Fruit fly (Drosophila melanogaster) whole organism, embryonic: ENCODE measurements around the gene CG31809.
A peak's percentile ranks its signal among the peaks of the same experiment; 100 is the strongest.

Experiments used
- B-H1 ChIP-seq: fragments of 200-800 bp; sonication (Bioruptor generic); IDR thresholded peaks from 3 replicates; pipeline ENCODE4 v1.3.6; 2022; ENCODE audit warnings: missing biosample characterization, missing genetic modification characterization
- Bteb2 ChIP-seq: fragments of 200-800 bp; sonication (Bioruptor generic); optimal IDR thresholded peaks from 2 replicates; lab custom pipeline; 2016; ENCODE audit warnings: missing biosample characterization, missing genetic modification characterization
- CG11247 ChIP-seq: fragments of 200-800 bp; sonication (Bioruptor generic); IDR thresholded peaks from 2 replicates; pipeline ENCODE4 v1.3.6; 2022; ENCODE audit warnings: missing biosample characterization, missing genetic modification characterization
- CG15073 ChIP-seq: fragments of 200-800 bp; sonication (Bioruptor generic); optimal IDR thresholded peaks from 2 replicates; lab custom pipeline; 2016; ENCODE audit warnings: missing biosample characterization, missing genetic modification characterization
- CG15696 ChIP-seq: fragments of 200-800 bp; sonication (Bioruptor generic); optimal IDR thresholded peaks from 2 replicates; lab custom pipeline; 2019; ENCODE audit warnings: missing biosample characterization, mild to moderate bottlenecking, missing genetic modification characterization, moderate library complexity
- CG16863 ChIP-seq: fragments of 200-800 bp; sonication (Bioruptor generic); optimal IDR thresholded peaks from 3 replicates; lab custom pipeline; 2016; ENCODE audit warnings: missing biosample characterization, missing genetic modification characterization
- CG17568 ChIP-seq: fragments of 200-800 bp; sonication (Bioruptor generic); optimal IDR thresholded peaks from 2 replicates; lab custom pipeline; 2018; ENCODE audit warnings: missing biosample characterization, mild to moderate bottlenecking, missing genetic modification characterization, moderate library complexity
- CG2129 ChIP-seq: fragments of 200-800 bp; sonication (Bioruptor generic); IDR thresholded peaks from 2 replicates; pipeline ENCODE4 v1.3.6; 2022; ENCODE audit warnings: missing biosample characterization, missing genetic modification characterization; ENCODE audit not compliant: partially characterized antibody
- CG33213 ChIP-seq: fragments of 200-800 bp; sonication (Bioruptor generic); optimal IDR thresholded peaks from 3 replicates; lab custom pipeline; 2016; ENCODE audit warnings: missing biosample characterization, missing genetic modification characterization
- CG3407 ChIP-seq: fragments of 200-800 bp; sonication (Bioruptor generic); optimal IDR thresholded peaks from 2 replicates; lab custom pipeline; 2018; ENCODE audit warnings: missing biosample characterization, mild to moderate bottlenecking, missing genetic modification characterization
- CG34422 ChIP-seq: fragments of 200-800 bp; sonication (Bioruptor generic); IDR thresholded peaks from 3 replicates; pipeline ENCODE4 v1.3.6; 2022; ENCODE audit warnings: missing biosample characterization, missing genetic modification characterization
- CG3838 ChIP-seq: fragments of 200-800 bp; sonication (Bioruptor generic); optimal IDR thresholded peaks from 3 replicates; lab custom pipeline; 2016; ENCODE audit warnings: missing biosample characterization, missing genetic modification characterization
- CG7271 ChIP-seq: fragments of 200-800 bp; sonication (Bioruptor generic); optimal IDR thresholded peaks from 2 replicates; lab custom pipeline; 2018; ENCODE audit warnings: missing biosample characterization, mild to moderate bottlenecking, missing genetic modification characterization, moderate library complexity
- CG9817 ChIP-seq: fragments of 200-800 bp; sonication (Bioruptor generic); optimal IDR thresholded peaks from 2 replicates; lab custom pipeline; 2018; ENCODE audit warnings: missing biosample characterization, mild to moderate bottlenecking, missing genetic modification characterization, moderate library complexity
- D19B ChIP-seq: fragments of 200-800 bp; sonication (Bioruptor generic); optimal IDR thresholded peaks from 2 replicates; lab custom pipeline; 2017; ENCODE audit warnings: missing biosample characterization, mild to moderate bottlenecking, missing genetic modification characterization
- Dad ChIP-seq: fragments of 200-800 bp; sonication (Bioruptor generic); optimal IDR thresholded peaks from 3 replicates; lab custom pipeline; 2016; ENCODE audit warnings: missing biosample characterization, missing genetic modification characterization
- Dek ChIP-seq: fragments of 200-800 bp; sonication (Bioruptor generic); optimal IDR thresholded peaks from 3 replicates; lab custom pipeline; 2019; ENCODE audit warnings: missing biosample characterization, mild to moderate bottlenecking, missing genetic modification characterization, moderate library complexity
- E2f2 ChIP-seq: fragments of 200-800 bp; sonication (Bioruptor generic); IDR thresholded peaks from 2 replicates; pipeline ENCODE4 v1.3.6; 2022; ENCODE audit warnings: missing biosample characterization, missing genetic modification characterization
- Fer1 ChIP-seq: fragments of 200-800 bp; sonication (Bioruptor generic); optimal IDR thresholded peaks from 2 replicates; lab custom pipeline; 2017; ENCODE audit warnings: missing biosample characterization, mild to moderate bottlenecking, missing genetic modification characterization
- Gug ChIP-seq: fragments of 200-800 bp; sonication (Bioruptor generic); IDR thresholded peaks from 4 replicates; pipeline ENCODE4 v1.3.6; 2022; ENCODE audit warnings: missing biosample characterization, missing genetic modification characterization
- Lhr ChIP-seq: fragments of 200-800 bp; sonication (Bioruptor generic); optimal IDR thresholded peaks from 3 replicates; lab custom pipeline; 2017; ENCODE audit warnings: mild to moderate bottlenecking, missing biosample characterization, missing genetic modification reagents, missing genetic modification characterization
- NFAT ChIP-seq: fragments of 200-800 bp; sonication (Bioruptor generic); IDR thresholded peaks from 2 replicates; pipeline ENCODE4 v1.3.6; 2022; ENCODE audit warnings: missing biosample characterization, missing genetic modification characterization
- Pdp1 ChIP-seq, 2 experiments: fragments of 200-800 bp; sonication (Bioruptor generic); optimal IDR thresholded peaks; 3 replicates each; lab custom pipeline; 2016; ENCODE audit warnings: missing biosample characterization in 2 of 2, missing genetic modification characterization in 2 of 2, mild to moderate bottlenecking in 1 of 2, moderate library complexity in 1 of 2
- Rfx ChIP-seq: fragments of 200-800 bp; sonication (Bioruptor generic); IDR thresholded peaks from 2 replicates; pipeline ENCODE4 v1.3.6; 2022; ENCODE audit warnings: missing biosample characterization, missing genetic modification characterization
- Rx ChIP-seq: fragments of 200-800 bp; sonication (Bioruptor generic); IDR thresholded peaks from 2 replicates; pipeline ENCODE4 v1.3.6; 2022; ENCODE audit warnings: missing biosample characterization, missing genetic modification characterization
- Side ChIP-seq: fragments of 200-800 bp; sonication (Bioruptor generic); optimal IDR thresholded peaks from 2 replicates; lab custom pipeline; 2016; ENCODE audit warnings: missing biosample characterization, missing genetic modification characterization
- Sry-δ ChIP-seq: fragments of 200-800 bp; sonication (Bioruptor generic); optimal IDR thresholded peaks from 2 replicates; lab custom pipeline; 2016; ENCODE audit warnings: missing biosample characterization, missing genetic modification characterization
- Taf1 ChIP-seq: fragments of 200-800 bp; sonication (Bioruptor generic); IDR thresholded peaks from 2 replicates; pipeline ENCODE4 v1.3.6; 2022; ENCODE audit warnings: missing biosample characterization, missing genetic modification characterization
- Usf ChIP-seq: fragments of 200-800 bp; sonication (Bioruptor generic); optimal IDR thresholded peaks from 2 replicates; lab custom pipeline; 2017; ENCODE audit warnings: missing genotype, missing biosample characterization, missing genetic modification characterization
- abd-A ChIP-seq: fragments of 200-800 bp; sonication (Bioruptor generic); optimal IDR thresholded peaks from 3 replicates; lab custom pipeline; 2019; ENCODE audit warnings: missing biosample characterization, mild to moderate bottlenecking, missing genetic modification characterization, moderate library complexity
- bbx ChIP-seq: fragments of 200-800 bp; sonication (Bioruptor generic); IDR thresholded peaks from 2 replicates; pipeline ENCODE4 v1.3.6; 2022; ENCODE audit warnings: missing biosample characterization, missing genetic modification characterization; ENCODE audit not compliant: partially characterized antibody
- cg ChIP-seq: fragments of 200-800 bp; sonication (Bioruptor generic); optimal IDR thresholded peaks from 3 replicates; lab custom pipeline; 2019; ENCODE audit warnings: missing biosample characterization, mild to moderate bottlenecking, missing genetic modification characterization, moderate library complexity
- chinmo ChIP-seq: fragments of 200-800 bp; sonication (Bioruptor generic); IDR thresholded peaks from 4 replicates; pipeline ENCODE4 v1.3.6; 2022; ENCODE audit warnings: missing biosample characterization, missing genetic modification characterization; ENCODE audit not compliant: partially characterized antibody
- danr ChIP-seq: fragments of 200-800 bp; sonication (Bioruptor generic); IDR thresholded peaks from 2 replicates; pipeline ENCODE4 v1.3.6; 2022; ENCODE audit warnings: missing biosample characterization, missing genetic modification characterization
- dpn ChIP-seq, 2 experiments: fragments of 200-800 bp; sonication (Bioruptor generic); optimal IDR thresholded peaks; 3 replicates each; lab custom pipeline; 2016; ENCODE audit warnings: missing biosample characterization in 2 of 2, missing genetic modification characterization in 2 of 2
- ems ChIP-seq: fragments of 200-800 bp; sonication (Bioruptor generic); optimal IDR thresholded peaks from 3 replicates; lab custom pipeline; 2016; ENCODE audit warnings: missing biosample characterization, missing genetic modification characterization
- fu2 ChIP-seq: fragments of 200-800 bp; sonication (Bioruptor generic); optimal IDR thresholded peaks from 2 replicates; lab custom pipeline; 2016; ENCODE audit warnings: missing biosample characterization, missing genetic modification characterization
- kah ChIP-seq: fragments of 200-800 bp; sonication (Bioruptor generic); optimal IDR thresholded peaks from 2 replicates; lab custom pipeline; 2018; ENCODE audit warnings: missing biosample characterization, mild to moderate bottlenecking, missing genetic modification characterization
- lola ChIP-seq, 3 experiments: fragments of >200 bp in 2 of 3; fragments of 200-800 bp in 1 of 3; sonication (Bioruptor generic) in 1 of 3; optimal IDR thresholded peaks; 2 replicates each; lab custom pipeline; 2017 to 2019; ENCODE audit warnings: missing biosample characterization in 3 of 3, missing genetic modification characterization in 3 of 3, mild to moderate bottlenecking in 1 of 3, moderate library complexity in 1 of 3
- nerfin-1 ChIP-seq: fragments of 200-800 bp; sonication (Bioruptor generic); optimal IDR thresholded peaks from 3 replicates; lab custom pipeline; 2019; ENCODE audit warnings: missing biosample characterization, mild to moderate bottlenecking, missing genetic modification characterization, moderate library complexity
- peb ChIP-seq: fragments of 200-800 bp; sonication (Bioruptor generic); IDR thresholded peaks from 2 replicates; pipeline ENCODE4 v1.3.6; 2022; ENCODE audit warnings: missing biosample characterization, missing genetic modification characterization
- shn ChIP-seq: fragments of 200-800 bp; sonication (Bioruptor generic); optimal IDR thresholded peaks from 3 replicates; lab custom pipeline; 2016; ENCODE audit warnings: missing biosample characterization, missing genetic modification characterization
- so ChIP-seq: fragments of 200-800 bp; sonication (Bioruptor generic); IDR thresholded peaks from 3 replicates; pipeline ENCODE4 v1.3.6; 2022; ENCODE audit warnings: missing biosample characterization, missing genetic modification characterization
- tup ChIP-seq: fragments of 200-800 bp; sonication (Bioruptor generic); optimal IDR thresholded peaks from 2 replicates; lab custom pipeline; 2016; ENCODE audit warnings: missing biosample characterization, mild to moderate bottlenecking, missing genetic modification characterization, moderate library complexity
- tx ChIP-seq: fragments of 200-800 bp; sonication (Bioruptor generic); optimal IDR thresholded peaks from 2 replicates; lab custom pipeline; 2016; ENCODE audit warnings: missing biosample characterization, missing genetic modification characterization
- vvl ChIP-seq: fragments of 200-800 bp; sonication (Bioruptor generic); IDR thresholded peaks from 2 replicates; pipeline ENCODE4 v1.3.6; 2022; ENCODE audit warnings: missing biosample characterization, missing genetic modification characterization
- wek ChIP-seq: fragments of 200-800 bp; sonication (Bioruptor generic); optimal IDR thresholded peaks from 3 replicates; lab custom pipeline; 2018; ENCODE audit warnings: missing biosample characterization, mild to moderate bottlenecking, missing genetic modification characterization, moderate library complexity
- zf30C ChIP-seq: fragments of 200-800 bp; sonication (Bioruptor generic); optimal IDR thresholded peaks from 3 replicates; lab custom pipeline; 2018; ENCODE audit warnings: missing biosample characterization, mild to moderate bottlenecking, missing genetic modification characterization

CG31809 gene

DNA sequence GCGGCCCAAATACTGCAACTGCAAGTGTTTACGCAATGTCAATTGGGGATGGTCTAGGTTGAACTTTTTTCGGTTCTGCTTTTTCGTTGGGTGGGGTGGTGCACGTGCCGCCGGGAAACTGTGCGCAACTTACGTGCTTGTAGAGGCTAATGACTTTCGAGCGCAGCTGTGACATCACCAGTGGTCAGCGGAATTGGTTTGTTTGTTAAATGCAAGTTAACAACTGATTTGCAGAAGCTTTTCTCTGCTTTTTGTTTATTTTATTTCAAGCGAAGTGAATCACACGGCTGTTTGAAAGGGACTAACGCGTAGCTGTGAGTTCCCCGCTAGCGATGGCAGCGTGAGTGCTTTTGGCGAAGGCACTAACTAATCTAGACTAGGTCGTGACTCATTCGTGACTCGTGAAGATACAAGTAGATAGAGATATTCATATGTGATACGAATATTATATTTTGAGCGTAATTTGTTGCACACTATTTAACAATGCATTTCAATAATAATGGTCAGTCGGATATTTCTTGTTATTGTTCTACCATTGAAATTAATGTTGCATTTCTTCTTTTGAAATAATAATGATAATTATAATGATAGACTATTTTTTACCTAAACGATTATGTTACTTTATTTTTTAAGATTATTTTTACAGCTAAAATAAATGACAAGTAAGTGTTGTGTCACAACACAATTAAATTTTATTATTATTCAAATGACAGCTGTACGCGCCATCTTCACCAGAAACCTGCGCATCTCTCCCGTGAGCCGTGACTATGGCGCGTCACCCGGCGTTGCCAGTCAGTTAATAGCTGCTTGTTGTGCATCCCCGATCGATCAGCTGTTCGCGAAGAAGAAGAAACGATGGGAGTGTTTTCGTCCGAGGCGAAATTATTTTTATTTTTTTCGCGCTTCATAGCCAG is 29.4 kb upstream of the CG31809 start, which contains the start of the genes osi and tweek (continued):
- peak; percentile 87 for TF ChIP-seq Rfx (GFP tag; lab: Robert Waterston, UW)
- TF ChIP-seq Sry-δ (GFP tag; lab: Kevin White, UChicago), result peak; percentile 94
- TF ChIP-seq zf30C, result no peak
- TF ChIP-seq Dad (GFP tag; lab: Kevin White, UChicago), result peak; percentile 10
- peak; percentile 56 for TF ChIP-seq Bteb2 (GFP tag; lab: Kevin White, UChicago)
- no peak for TF ChIP-seq CG11247 (GFP tag; lab: Robert Waterston, UW)
- peak; percentile 76 for TF ChIP-seq CG9817 (tag; lab: Kevin White, UChicago)
- peak; percentile 88 for TF ChIP-seq chinmo (GFP tag; lab: Robert Waterston, UW)
- no peak for TF ChIP-seq Side (GFP tag; lab: Kevin White, UChicago)
- peak; percentile 17 for TF ChIP-seq CG3838 (GFP tag; lab: Kevin White, UChicago)
- no peak for TF ChIP-seq peb (GFP tag; lab: Robert Waterston, UW)
- TF ChIP-seq CG15696 (tag; lab: Kevin White, UChicago), result peak; percentile 40
- TF ChIP-seq CG3407 (GFP tag; lab: Kevin White, UChicago), result no peak
- no peak for TF ChIP-seq tup (GFP tag; lab: Kevin White, UChicago)
- peak; percentile 11 for TF ChIP-seq tx (GFP tag; lab: Kevin White, UChicago)
- TF ChIP-seq Usf (GFP tag; lab: Kevin White, UChicago), result peak; percentile 26
- no peak for TF ChIP-seq kah
- TF ChIP-seq Rx (GFP tag; lab: Robert Waterston, UW), result no peak
- TF ChIP-seq D19B (GFP tag; lab: Kevin White, UChicago), result no peak
- peak; percentile 55 for TF ChIP-seq wek (GFP tag; lab: Kevin White, UChicago)
- peak; percentile 15; the same call in 1 of the 2 replicates for TF ChIP-seq E2f2 (GFP tag; lab: Robert Waterston, UW)
- peak; percentile 26 for TF ChIP-seq nerfin-1 (tag; lab: Kevin White, UChicago)
- TF ChIP-seq Dek (tag; lab: Kevin White, UChicago), result peak; percentile 71
- no peak; the same call in 2 of the 3 replicates for TF ChIP-seq B-H1
- no peak for TF ChIP-seq cg (GFP tag; lab: Kevin White, UChicago)
- no peak for TF ChIP-seq Taf1 (GFP tag; lab: Robert Waterston, UW)
- no peak for TF ChIP-seq CG17568 (GFP tag; lab: Kevin White, UChicago)
- peak; percentile 56 for TF ChIP-seq Fer1 (GFP tag; lab: Kevin White, UChicago)
- TF ChIP-seq lola (GFP tag; optimal IDR thresholded peaks at IDR 0.05; lab: Kevin White, UChicago), result peak in 1 of 3 experiments; percentile 78
- peak; percentile 26 for TF ChIP-seq CG16863 (GFP tag; lab: Kevin White, UChicago)
- TF ChIP-seq NFAT, result peak; percentile 84
- no peak for TF ChIP-seq CG7271 (tag; lab: Kevin White, UChicago)
- TF ChIP-seq CG33213, result peak; percentile 14
- peak; percentile 60 to 61 for TF ChIP-seq dpn (GFP tag; optimal IDR thresholded peaks at IDR 0.05; lab: Kevin White, UChicago)
- peak; percentile 36 for TF ChIP-seq ems
- TF ChIP-seq CG34422, result peak; percentile 59; the same call in 2 of the 3 replicates
- no peak for TF ChIP-seq danr
- TF ChIP-seq so, result no peak
- no peak; the same call in 1 of the 2 replicates for TF ChIP-seq vvl
- peak; percentile 39 for TF ChIP-seq Lhr (GFP tag; lab: Kevin White, UChicago)
- peak; percentile 56 for TF ChIP-seq fu2 (GFP tag; lab: Kevin White, UChicago)
- TF ChIP-seq CG15073, result peak; percentile 16
- peak; percentile 90 for TF ChIP-seq bbx
- peak; percentile 28 for TF ChIP-seq shn
- peak; percentile 65; the same call in 2 of the 4 replicates for TF ChIP-seq Gug (GFP tag; lab: Robert Waterston, UW)
- peak; percentile 40; the same call in 1 of the 2 replicates for TF ChIP-seq CG2129 (GFP tag; lab: Robert Waterston, UW)
- TF ChIP-seq Pdp1 (GFP tag; optimal IDR thresholded peaks at IDR 0.05; lab: Kevin White, UChicago), result peak; percentile 33 to 93
- TF ChIP-seq abd-A (tag; lab: Kevin White, UChicago), result no peak
